Worm (Caenorhabditis elegans): ENCODE results near the gene K02E2.8.

K02E2.8 gene

DNA sequence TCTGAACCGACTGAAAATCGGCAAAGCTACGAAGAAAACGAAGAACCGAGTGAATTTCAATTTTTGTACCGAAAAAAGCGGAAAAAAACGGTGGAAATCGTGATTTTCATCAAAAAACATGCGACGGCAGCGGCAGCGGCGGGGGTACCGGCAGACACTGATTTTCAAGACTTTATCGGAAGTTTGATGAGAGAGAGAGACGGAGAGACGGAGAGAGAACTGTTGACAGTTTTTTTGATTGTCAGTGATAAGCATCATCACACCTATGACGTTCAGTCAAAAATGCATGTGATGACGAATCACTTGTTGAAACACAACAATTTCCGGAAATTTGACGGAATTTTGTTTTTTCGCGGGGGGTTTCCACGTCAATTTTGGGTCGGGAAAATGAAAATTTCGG, 46.7 kb upstream of the K02E2.8 start (continued):
- TF ChIP-seq ztf-11 (tag; optimal IDR thresholded peaks at IDR 0.05), result no peak
- TF ChIP-seq fos-1 (tag; optimal IDR thresholded peaks at IDR 0.05), result peak; percentile 95
- TF ChIP-seq sma-9 (GFP tag; optimal IDR thresholded peaks at IDR 0.05), result peak; percentile 80
- TF ChIP-seq sma-9 (tag; optimal IDR thresholded peaks at IDR 0.05), result no peak
- no peak for TF ChIP-seq nhr-6 (tag; optimal IDR thresholded peaks at IDR 0.05)
- TF ChIP-seq nhr-25 (tag; optimal IDR thresholded peaks at IDR 0.05), result no peak
- TF ChIP-seq egl-27 (tag; optimal IDR thresholded peaks at IDR 0.05), result no peak
- no peak for TF ChIP-seq zag-1 (tag; optimal IDR thresholded peaks at IDR 0.05)
- TF ChIP-seq unc-62 (GFP tag; optimal IDR thresholded peaks at IDR 0.05), result no peak
- TF ChIP-seq unc-55 (GFP tag; optimal IDR thresholded peaks at IDR 0.05), result no peak
- TF ChIP-seq elt-3 (tag; optimal IDR thresholded peaks at IDR 0.05), result no peak
- peak; percentile 37 for TF ChIP-seq nhr-129 (tag; optimal IDR thresholded peaks at IDR 0.05)
- TF ChIP-seq nhr-237 (tag; optimal IDR thresholded peaks at IDR 0.05), result no peak
- peak in 1 of 2 experiments; percentile 0 for TF ChIP-seq mdl-1 (tag; optimal IDR thresholded peaks at IDR 0.05)
- no peak for TF ChIP-seq nhr-10 (tag; optimal IDR thresholded peaks at IDR 0.05)
- TF ChIP-seq alr-1 (tag; optimal IDR thresholded peaks at IDR 0.05), result no peak
- no peak for TF ChIP-seq R02D3.7 (tag; optimal IDR thresholded peaks at IDR 0.05)
- TF ChIP-seq dmd-4 (tag; optimal IDR thresholded peaks at IDR 0.05), result no peak
- TF ChIP-seq ztf-1 (GFP tag; conservative IDR thresholded peaks at IDR 0.05), result no peak
- no peak for TF ChIP-seq nhr-11 (tag; optimal IDR thresholded peaks at IDR 0.05)
- TF ChIP-seq C34F6.9 (tag; optimal IDR thresholded peaks at IDR 0.05), result no peak

DNA sequence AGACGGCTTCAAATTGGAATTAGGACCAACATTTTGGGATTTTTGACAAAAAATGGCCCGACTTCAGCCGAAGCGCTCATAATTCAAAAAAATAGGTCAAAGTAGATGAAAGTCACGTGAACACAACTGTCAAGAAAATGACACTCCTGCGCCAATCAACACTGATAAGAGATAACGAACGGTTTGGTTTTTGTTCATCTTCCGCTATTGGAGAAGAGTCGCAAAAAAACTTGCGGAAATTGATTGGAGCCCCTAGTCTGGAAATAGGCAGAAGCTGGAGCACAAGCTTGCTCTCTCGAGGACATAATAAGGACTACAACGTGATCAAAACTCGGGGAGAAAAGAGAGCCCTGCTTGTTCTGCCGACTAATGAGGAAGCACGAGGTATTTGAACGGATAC, 45.5 kb upstream of the K02E2.8 start:
- TF ChIP-seq sma-3 (GFP tag; optimal IDR thresholded peaks at IDR 0.05) (peak; percentile 28), elt-1 (tag; optimal IDR thresholded peaks at IDR 0.05) (no peak), nhr-6 (tag; optimal IDR thresholded peaks at IDR 0.05) (no peak), ztf-1 (GFP tag; conservative IDR thresholded peaks at IDR 0.05) (no peak), nhr-21 (tag; optimal IDR thresholded peaks at IDR 0.05) (peak; percentile 28), mdl-1 (tag; optimal IDR thresholded peaks at IDR 0.05) (no peak), sma-9 (GFP tag; optimal IDR thresholded peaks at IDR 0.05) (peak; percentile 72), sma-9 (tag; optimal IDR thresholded peaks at IDR 0.05) (no peak), fos-1 (tag; optimal IDR thresholded peaks at IDR 0.05) (peak; percentile 84), nhr-23 (tag; optimal IDR thresholded peaks at IDR 0.05) (no peak)

DNA sequence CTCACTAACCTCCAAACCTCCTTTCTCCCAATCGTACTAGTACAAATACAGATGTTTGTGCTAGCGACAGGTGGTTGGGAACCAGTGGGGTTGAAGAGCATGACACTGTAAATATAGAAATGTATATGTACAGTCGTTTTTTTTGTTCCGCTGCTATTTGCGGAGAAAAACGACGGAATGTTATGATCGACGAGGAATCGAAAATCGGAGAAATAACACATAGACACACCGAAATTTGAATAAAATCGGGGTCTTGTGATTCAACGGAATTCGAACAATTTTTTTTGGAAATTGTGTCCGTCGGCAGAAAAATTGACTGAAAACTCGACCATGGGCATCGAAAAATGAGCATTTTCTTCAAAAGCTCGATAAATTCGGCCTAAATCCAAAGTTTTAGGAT, 44.9 kb upstream of the K02E2.8 start, which contains the start of gene F53H2.3:
TSS of gene F53H2.3 (minus strand) at position 101 of the 400 bp plus-strand sequence.
- TF ChIP-seq ztf-11 (tag; optimal IDR thresholded peaks at IDR 0.05), result no peak
- TF ChIP-seq nhr-11 (tag; optimal IDR thresholded peaks at IDR 0.05), result no peak
- no peak for TF ChIP-seq elt-1 (tag; optimal IDR thresholded peaks at IDR 0.05)
- no peak for TF ChIP-seq nhr-23 (tag; optimal IDR thresholded peaks at IDR 0.05)

DNA sequence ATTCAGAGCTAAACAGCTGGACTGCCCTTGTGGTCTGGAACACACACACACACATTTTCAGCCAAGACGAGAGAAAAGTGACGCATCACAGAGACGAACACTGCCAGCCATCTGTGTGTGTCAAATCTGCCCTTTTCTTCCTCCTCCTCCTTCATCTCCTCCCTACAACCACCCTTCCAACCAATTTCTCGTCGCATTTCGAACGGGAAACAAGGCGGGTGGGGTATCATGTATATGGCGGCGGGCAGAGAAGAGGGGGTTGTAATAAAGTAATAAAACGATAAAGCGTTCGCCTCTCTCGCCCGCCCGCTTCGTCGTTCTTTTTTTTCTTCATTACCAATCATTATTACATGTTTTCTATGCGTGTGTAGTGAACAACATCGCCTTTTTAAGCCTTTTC, 43.5 kb upstream of the K02E2.8 start:
- TF ChIP-seq nhr-6 (tag; optimal IDR thresholded peaks at IDR 0.05) (no peak), sem-4 (tag; optimal IDR thresholded peaks at IDR 0.05) (no peak), nhr-23 (tag; optimal IDR thresholded peaks at IDR 0.05) (no peak), skn-1 (tag; optimal IDR thresholded peaks at IDR 0.05) (no peak), ZK546.5 (tag; optimal IDR thresholded peaks at IDR 0.05) (no peak), lsy-2 (tag; optimal IDR thresholded peaks at IDR 0.05) (no peak), gmeb-1 (tag; optimal IDR thresholded peaks at IDR 0.05) (no peak), ztf-4 (tag; optimal IDR thresholded peaks at IDR 0.05) (no peak), fos-1 (tag; optimal IDR thresholded peaks at IDR 0.05) (no peak)

DNA sequence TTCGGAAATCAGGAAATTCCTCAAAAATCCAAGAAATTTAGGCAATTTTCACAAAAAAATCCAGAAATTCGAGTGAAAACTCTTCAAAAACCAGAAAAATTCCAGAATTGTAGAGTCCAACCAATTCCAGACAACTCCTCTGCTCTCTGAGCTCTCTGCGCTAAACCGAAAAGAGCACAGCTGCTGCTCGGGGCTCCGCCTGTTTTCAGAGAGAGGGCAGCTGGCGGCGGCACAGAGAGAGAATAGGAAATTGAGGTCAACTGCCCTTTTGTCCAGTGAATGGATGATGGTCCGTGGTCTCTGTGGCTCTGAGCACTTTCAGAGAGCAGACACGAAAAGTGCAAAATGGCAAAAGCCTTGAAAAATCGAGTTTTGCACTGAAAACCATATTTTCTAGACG, 42.3 kb upstream of the K02E2.8 start:
- TF ChIP-seq dmd-4 (tag; optimal IDR thresholded peaks at IDR 0.05), result no peak
- TF ChIP-seq lin-13 (GFP tag; optimal IDR thresholded peaks at IDR 0.05), result no peak
- no peak for TF ChIP-seq gmeb-1 (tag; optimal IDR thresholded peaks at IDR 0.05)
- no peak for TF ChIP-seq unc-62 (GFP tag; optimal IDR thresholded peaks at IDR 0.05)

DNA sequence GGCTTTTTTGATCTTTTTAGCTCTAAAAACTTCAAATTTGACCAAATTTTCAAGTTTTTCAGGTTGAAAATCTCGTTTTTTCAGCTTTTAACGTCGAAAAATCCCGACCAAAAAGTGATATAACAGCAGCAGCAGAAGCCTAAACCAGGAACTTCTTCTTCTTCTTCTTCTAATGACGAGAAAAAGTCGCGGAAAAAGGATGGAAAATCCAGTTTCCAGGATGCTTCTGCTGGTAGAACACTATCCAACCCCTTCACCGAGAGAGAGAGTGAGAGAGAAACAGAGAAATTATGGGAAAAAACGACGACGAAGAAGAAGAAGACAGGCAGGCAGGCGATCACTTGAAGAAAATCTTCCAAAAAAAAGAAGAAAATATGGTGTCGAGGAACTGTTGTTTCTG, 40.1 kb upstream of the K02E2.8 start:
- no peak for TF ChIP-seq ceh-16 (tag; optimal IDR thresholded peaks at IDR 0.05)
- no peak for TF ChIP-seq F13H6.1 (tag; optimal IDR thresholded peaks at IDR 0.05)
- no peak for TF ChIP-seq ztf-11 (tag; optimal IDR thresholded peaks at IDR 0.05)
- TF ChIP-seq sma-9 (GFP tag; optimal IDR thresholded peaks at IDR 0.05), result no peak
- no peak for TF ChIP-seq sma-9 (tag; optimal IDR thresholded peaks at IDR 0.05)
- TF ChIP-seq peb-1 (tag; optimal IDR thresholded peaks at IDR 0.05), result no peak
- no peak for TF ChIP-seq unc-39 (tag; optimal IDR thresholded peaks at IDR 0.05)
- no peak for TF ChIP-seq nhr-25 (tag; optimal IDR thresholded peaks at IDR 0.05)
- TF ChIP-seq nhr-12 (tag; optimal IDR thresholded peaks at IDR 0.05), result no peak
- TF ChIP-seq sem-4 (tag; optimal IDR thresholded peaks at IDR 0.05), result no peak
- TF ChIP-seq C34F6.9 (tag; optimal IDR thresholded peaks at IDR 0.05), result no peak
- TF ChIP-seq aly-2 (tag; optimal IDR thresholded peaks at IDR 0.05), result no peak
- no peak for TF ChIP-seq alr-1 (tag; optimal IDR thresholded peaks at IDR 0.05)
- no peak for TF ChIP-seq unc-62 (GFP tag; optimal IDR thresholded peaks at IDR 0.05)
- no peak for TF ChIP-seq mbf-1 (tag; optimal IDR thresholded peaks at IDR 0.05)
- TF ChIP-seq snpc-4 (tag; optimal IDR thresholded peaks at IDR 0.05), result no peak
- no peak for TF ChIP-seq nhr-129 (tag; optimal IDR thresholded peaks at IDR 0.05)

Measured in whole organism, L2 larva.